Worm (Caenorhabditis elegans) whole organism, L4 larva: ENCODE results near the gene F57C7.4.

Experiments used
- F37D6.2 ChIP-seq: sonication (generic microtip); optimal IDR thresholded peaks from 2 replicates; lab custom pipeline; 2016; ENCODE audit warnings: mild to moderate bottlenecking, missing genetic modification characterization, missing compliant biosample characterization
- F49E8.2 ChIP-seq: sonication (generic microtip); optimal IDR thresholded peaks from 2 replicates; lab custom pipeline; 2016; ENCODE audit warnings: missing compliant biosample characterization, mild to moderate bottlenecking, missing genetic modification characterization, borderline replicate concordance
- R02D3.7 ChIP-seq: fragments of 150-350 bp; sonication (generic microtip); optimal IDR thresholded peaks from 3 replicates; lab custom pipeline; 2014; ENCODE audit warnings: missing biosample characterization, missing genetic modification characterization
- T20F7.1 ChIP-seq: fragments of 200-800 bp; sonication (Bioruptor generic); optimal IDR thresholded peaks from 2 replicates; lab custom pipeline; 2018; ENCODE audit warnings: mild to moderate bottlenecking, missing genetic modification characterization, missing compliant biosample characterization
- T26A8.4 ChIP-seq: fragments of 200-800 bp; sonication (Bioruptor generic); IDR thresholded peaks from 2 replicates; pipeline ENCODE4 v1.3.6; 2022; ENCODE audit warnings: missing genetic modification characterization, missing compliant biosample characterization
- Y48G9A.11 ChIP-seq: fragments of 200-800 bp; sonication (Bioruptor generic); IDR thresholded peaks from 2 replicates; pipeline ENCODE4 v1.3.6; 2022; ENCODE audit warnings: missing genetic modification reagents, missing genetic modification characterization, missing compliant biosample characterization
- Y5F2A.4 ChIP-seq: fragments of 200-800 bp; sonication (Bioruptor generic); optimal IDR thresholded peaks from 2 replicates; lab custom pipeline; 2018; ENCODE audit warnings: mild to moderate bottlenecking, missing genetic modification characterization, missing compliant biosample characterization
- aha-1 ChIP-seq: fragments of 150-350 bp; peaks from one replicate; lab custom pipeline; 2014; ENCODE audit warnings: missing biosample characterization, missing genetic modification characterization
- arid-1 ChIP-seq: fragments of 200-800 bp; sonication (Bioruptor generic); conservative IDR thresholded peaks from 2 replicates; pipeline ENCODE4 v1.3.6; 2022; ENCODE audit warnings: missing genetic modification reagents, missing genetic modification characterization, missing compliant biosample characterization
- ceh-28 ChIP-seq: fragments of 150-350 bp; optimal IDR thresholded peaks from 2 replicates; lab custom pipeline; 2014; ENCODE audit warnings: missing biosample characterization, missing genetic modification reagents, missing genetic modification characterization
- ces-1 ChIP-seq: fragments of 150-350 bp; sonication (generic microtip); optimal IDR thresholded peaks from 4 replicates; lab custom pipeline; 2014; ENCODE audit warnings: missing biosample characterization, missing genetic modification reagents, missing genetic modification characterization
- dmd-6 ChIP-seq: fragments of 200-800 bp; sonication (Bioruptor generic); IDR thresholded peaks from 2 replicates; pipeline ENCODE4 v1.3.6; 2022; ENCODE audit warnings: missing genetic modification reagents, missing genetic modification characterization, missing compliant biosample characterization
- gei-8 ChIP-seq: fragments of 200-800 bp; sonication (Bioruptor generic); optimal IDR thresholded peaks from 2 replicates; lab custom pipeline; 2018; ENCODE audit warnings: mild to moderate bottlenecking, missing genetic modification characterization, missing compliant biosample characterization
- hlh-11 ChIP-seq: fragments of 200-800 bp; sonication (Bioruptor generic); optimal IDR thresholded peaks from 2 replicates; lab custom pipeline; 2018; ENCODE audit warnings: mild to moderate bottlenecking, missing genetic modification characterization, missing compliant biosample characterization
- hlh-30 ChIP-seq: sonication (generic microtip); optimal IDR thresholded peaks from 2 replicates; lab custom pipeline; 2017; ENCODE audit warnings: antibody characterized with exemption, mild to moderate bottlenecking, missing genetic modification characterization, missing compliant biosample characterization; ENCODE audit not compliant: insufficient read depth
- jun-1 ChIP-seq: fragments of 150-350 bp; optimal IDR thresholded peaks from 2 replicates; lab custom pipeline; 2014; ENCODE audit warnings: missing biosample characterization, missing genetic modification reagents, missing genetic modification characterization
- lin-1 ChIP-seq: fragments of 200-800 bp; sonication (Bioruptor generic); IDR thresholded peaks from 2 replicates; pipeline ENCODE4 v1.3.6; 2022; ENCODE audit warnings: missing genetic modification reagents, missing genetic modification characterization, missing compliant biosample characterization
- lin-38 ChIP-seq: fragments of 200-800 bp; sonication (Bioruptor generic); IDR thresholded peaks from 2 replicates; pipeline ENCODE4 v1.3.6; 2022; ENCODE audit warnings: missing genetic modification reagents, missing genetic modification characterization, missing compliant biosample characterization
- lin-39 ChIP-seq: fragments of 150-350 bp; optimal IDR thresholded peaks from 2 replicates; lab custom pipeline; 2014; ENCODE audit warnings: missing biosample characterization, missing genetic modification reagents, missing genetic modification characterization
- madf-5 ChIP-seq, 2 experiments: fragments of 200-800 bp; sonication (Bioruptor generic); IDR thresholded peaks; 2 replicates each; pipeline ENCODE4 v1.3.6; 2022; ENCODE audit warnings: missing compliant biosample characterization in 2 of 2, missing genetic modification characterization in 2 of 2
- madf-9 ChIP-seq: fragments of 200-800 bp; sonication (Bioruptor generic); conservative IDR thresholded peaks from 2 replicates; pipeline ENCODE4 v1.3.6; 2022; ENCODE audit warnings: missing genetic modification reagents, missing genetic modification characterization, missing compliant biosample characterization
- mep-1 ChIP-seq: fragments of 150-350 bp; sonication (generic microtip); optimal IDR thresholded peaks from 3 replicates; lab custom pipeline; 2014; ENCODE audit warnings: missing biosample characterization, missing genetic modification characterization
- nhr-10 ChIP-seq: fragments of 150-350 bp; optimal IDR thresholded peaks from 2 replicates; lab custom pipeline; 2014; ENCODE audit warnings: missing biosample characterization, missing genetic modification characterization
- nhr-28 ChIP-seq: fragments of 150-350 bp; optimal IDR thresholded peaks from 2 replicates; lab custom pipeline; 2014; ENCODE audit warnings: missing biosample characterization, missing genetic modification characterization
- nhr-76 ChIP-seq: fragments of 150-350 bp; optimal IDR thresholded peaks from 2 replicates; lab custom pipeline; 2014; ENCODE audit warnings: missing biosample characterization, missing genetic modification characterization
- pha-4 ChIP-seq, 2 experiments: fragments of 150-350 bp in 1 of 2; fragments of 200-800 bp in 1 of 2; sonication (Bioruptor generic) in 1 of 2; IDR thresholded peaks in 1 of 2; optimal IDR thresholded peaks in 1 of 2; 2 replicates each; pipeline versions ENCODE4 v1.3.6 to Lab custom; 2014 to 2022; ENCODE audit warnings: missing genetic modification characterization in 2 of 2, missing genetic modification reagents in 2 of 2, missing biosample characterization in 1 of 2, missing compliant biosample characterization in 1 of 2
- php-3 ChIP-seq: fragments of 200-800 bp; sonication (Bioruptor generic); IDR thresholded peaks from 2 replicates; pipeline ENCODE4 v1.3.6; 2022; ENCODE audit warnings: missing genetic modification reagents, missing genetic modification characterization, missing compliant biosample characterization
- pqm-1 ChIP-seq: sonication (generic microtip); optimal IDR thresholded peaks from 2 replicates; lab custom pipeline; 2017; ENCODE audit warnings: missing biosample characterization, missing genetic modification characterization
- rbr-2 ChIP-seq: sonication (generic microtip); optimal IDR thresholded peaks from 2 replicates; lab custom pipeline; 2016; ENCODE audit warnings: missing genotype, missing genetic modification characterization, missing compliant biosample characterization
- saeg-2 ChIP-seq: fragments of 200-800 bp; sonication (Bioruptor generic); IDR thresholded peaks from 2 replicates; pipeline ENCODE4 v1.3.6; 2022; ENCODE audit warnings: missing genetic modification reagents, missing genetic modification characterization, missing compliant biosample characterization
- snpc-1.2 ChIP-seq: fragments of 200-800 bp; sonication (Bioruptor generic); IDR thresholded peaks from 2 replicates; pipeline ENCODE4 v1.3.6; 2022; ENCODE audit warnings: missing genetic modification reagents, missing genetic modification characterization, missing compliant biosample characterization
- spr-3 ChIP-seq: fragments of 200-800 bp; sonication (Bioruptor generic); optimal IDR thresholded peaks from 2 replicates; lab custom pipeline; 2018; ENCODE audit warnings: mild to moderate bottlenecking, missing genetic modification characterization, missing compliant biosample characterization
- tag-97 ChIP-seq: fragments of 200-800 bp; sonication (Bioruptor generic); IDR thresholded peaks from 2 replicates; pipeline ENCODE4 v1.3.6; 2022; ENCODE audit warnings: missing genetic modification characterization, missing compliant biosample characterization
- tra-1 ChIP-seq: fragments of 200-800 bp; sonication (Bioruptor generic); IDR thresholded peaks from 2 replicates; pipeline ENCODE4 v1.3.6; 2022; ENCODE audit warnings: missing genetic modification reagents, missing genetic modification characterization, missing compliant biosample characterization
- unc-39 ChIP-seq: sonication (generic microtip); optimal IDR thresholded peaks from 2 replicates; lab custom pipeline; 2017; ENCODE audit warnings: missing biosample characterization, missing genetic modification characterization
- unc-62 ChIP-seq, 3 experiments: fragments of 150-350 bp in 1 of 3; sonication (generic microtip); optimal IDR thresholded peaks in 2 of 3; peaks in 1 of 3; 1 replicate in 1 of 3; 2 replicates in 2 of 3; lab custom pipeline; 2014 to 2017; ENCODE audit warnings: missing biosample characterization in 3 of 3, missing genetic modification characterization in 3 of 3, missing genetic modification reagents in 3 of 3, missing genotype in 1 of 3
- zfp-3 ChIP-seq: fragments of 200-800 bp; sonication (Bioruptor generic); conservative IDR thresholded peaks from 2 replicates; pipeline ENCODE4 v1.3.6; 2022; ENCODE audit warnings: missing genetic modification reagents, missing genetic modification characterization, missing compliant biosample characterization
- ztf-7 ChIP-seq: fragments of 150-350 bp; optimal IDR thresholded peaks from 2 replicates; lab custom pipeline; 2014; ENCODE audit warnings: missing biosample characterization, missing genetic modification characterization

The F57C7.4 gene

ce11 chrX:10624157-10624623 is 34.8 kb upstream of the F57C7.4 start, which contains the start of gene abl-1 (continued):
- TF ChIP-seq hlh-30 (tag; lab: Kevin White, UChicago), result no peak
- no peak for TF ChIP-seq ztf-7
- TF ChIP-seq tra-1 (GFP tag; lab: Robert Waterston, UW), result no peak
- TF ChIP-seq nhr-76, result no peak
- no peak for TF ChIP-seq T20F7.1 (GFP tag; lab: Kevin White, UChicago)

- peak; percentile 51 for TF ChIP-seq hlh-30 (tag; lab: Kevin White, UChicago)
- peak in 1 of 2 experiments; percentile 84 for TF ChIP-seq unc-62 (GFP tag; optimal IDR thresholded peaks at IDR 0.05 in 1 of 2; lab: Kevin White, UChicago)
- no peak for TF ChIP-seq unc-62 (tag; optimal IDR thresholded peaks at IDR 0.05; lab: Kevin White, UChicago)
- no peak for TF ChIP-seq tag-97 (GFP tag; lab: Robert Waterston, UW)
Observed at ce11 chrX:10623119-10623518, 33.8 kb upstream of the F57C7.4 start.

ce11 chrX:10622607-10623006 is 33.2 kb upstream of the F57C7.4 start:
- peak in 1 of 2 experiments; percentile 21 for TF ChIP-seq unc-62 (GFP tag; optimal IDR thresholded peaks at IDR 0.05 in 1 of 2; lab: Kevin White, UChicago)
- TF ChIP-seq unc-62 (tag; optimal IDR thresholded peaks at IDR 0.05; lab: Kevin White, UChicago), result no peak
- TF ChIP-seq R02D3.7 (tag; lab: Kevin White, UChicago), result no peak
- no peak for TF ChIP-seq T20F7.1 (GFP tag; lab: Kevin White, UChicago)

- peak; percentile 55 for TF ChIP-seq ces-1 (GFP tag; lab: Kevin White, UChicago)
- no peak for TF ChIP-seq lin-38 (GFP tag; lab: Robert Waterston, UW)
- peak; percentile 84 for TF ChIP-seq aha-1 (tag; lab: Kevin White, UChicago)
Observed at ce11 chrX:10619554-10620199, 30.3 kb upstream of the F57C7.4 start.

- TF ChIP-seq F49E8.2 (tag; lab: Kevin White, UChicago), result no peak
- peak in 1 of 2 experiments; percentile 68 for TF ChIP-seq unc-62 (GFP tag; optimal IDR thresholded peaks at IDR 0.05 in 1 of 2; lab: Kevin White, UChicago)
- TF ChIP-seq unc-62 (tag; optimal IDR thresholded peaks at IDR 0.05; lab: Kevin White, UChicago), result no peak
- peak; percentile 18; the same call in 1 of the 2 replicates for TF ChIP-seq dmd-6 (GFP tag; lab: Robert Waterston, UW)
- TF ChIP-seq madf-5 (GFP tag; IDR thresholded peaks at IDR 0.05; lab: Robert Waterston, UW), result no peak
- no peak for TF ChIP-seq zfp-3 (GFP tag; lab: Robert Waterston, UW)
- TF ChIP-seq, all 104 proteins: peak for 2
Observed at ce11 chrX:10618619-10619130, 29.3 kb upstream of the F57C7.4 start.

ce11 chrX:10617815-10618214 is 28.4 kb upstream of the F57C7.4 start:
- no peak for TF ChIP-seq tag-97 (GFP tag; lab: Robert Waterston, UW)
- TF ChIP-seq php-3, result peak; percentile 59; the same call in 1 of the 2 replicates
- no peak for TF ChIP-seq snpc-1.2 (GFP tag; lab: Robert Waterston, UW)
- peak; percentile 33 for TF ChIP-seq hlh-11 (tag; lab: Kevin White, UChicago)
- TF ChIP-seq tra-1 (GFP tag; lab: Robert Waterston, UW), result no peak
- no peak for TF ChIP-seq unc-39 (tag; lab: Kevin White, UChicago)
- TF ChIP-seq lin-1 (GFP tag; lab: Robert Waterston, UW), result no peak
- no peak for TF ChIP-seq gei-8
- no peak for TF ChIP-seq nhr-10
- no peak for TF ChIP-seq arid-1
- TF ChIP-seq rbr-2, result no peak
- no peak for TF ChIP-seq pha-4 (GFP tag; IDR thresholded peaks at IDR 0.05; lab: Robert Waterston, UW)
- TF ChIP-seq pha-4 (tag; optimal IDR thresholded peaks at IDR 0.05; lab: Kevin White, UChicago), result no peak
- TF ChIP-seq F37D6.2 (tag; lab: Kevin White, UChicago), result no peak
- TF ChIP-seq saeg-2 (GFP tag; lab: Robert Waterston, UW), result no peak
- no peak for TF ChIP-seq T26A8.4 (GFP tag; lab: Robert Waterston, UW)
- TF ChIP-seq spr-3, result no peak
- TF ChIP-seq Y5F2A.4 (GFP tag; lab: Kevin White, UChicago), result no peak
- no peak for TF ChIP-seq Y48G9A.11 (GFP tag; lab: Robert Waterston, UW)
- peak; percentile 71 for TF ChIP-seq pqm-1 (tag; lab: Kevin White, UChicago)
- no peak for TF ChIP-seq jun-1
- TF ChIP-seq mep-1 (tag; lab: Kevin White, UChicago), result no peak
- TF ChIP-seq lin-39 (tag; lab: Kevin White, UChicago), result no peak
- peak; percentile 40 for TF ChIP-seq nhr-28 (tag; lab: Kevin White, UChicago)
- TF ChIP-seq madf-9 (GFP tag; lab: Robert Waterston, UW), result no peak
- no peak for TF ChIP-seq ceh-28 (tag; lab: Kevin White, UChicago)
